Worm (Caenorhabditis elegans): ENCODE measurements around the gene K02E10.4.

Gene K02E10.4

ce11 chrX:2473618-2474017, 9.4 kb upstream of the K02E10.4 start, which contains the start of gene R04B3.2:
R04B3.2 (minus strand) TSS chrX:2473718.
- TF ChIP-seq nhr-42 (GFP tag; IDR thresholded peaks at IDR 0.05) (no peak), saeg-2 (GFP tag; IDR thresholded peaks at IDR 0.05) (no peak), unc-62 (GFP tag; optimal IDR thresholded peaks at IDR 0.05 in 1 of 2) (peak in 1 of 2 experiments; percentile 6), unc-62 (tag; optimal IDR thresholded peaks at IDR 0.05) (no peak), nhr-102 (tag; optimal IDR thresholded peaks at IDR 0.05) (no peak), ama-1 (optimal IDR thresholded peaks at IDR 0.05) (no peak)

ce11 chrX:2475873-2476272, 7.2 kb upstream of the K02E10.4 start, which contains the start of gene R04B3.3:
R04B3.3 (minus strand) TSS chrX:2475973.
- TF ChIP-seq dve-1 (tag; optimal IDR thresholded peaks at IDR 0.05; ENCODE audit: insufficient read depth): no peak

ce11 chrX:2478823-2479222, 4.2 kb upstream of the K02E10.4 start, which contains the start of gene K02E10.5:
K02E10.5 (minus strand) TSS chrX:2478923.
- TF ChIP-seq tra-1 (GFP tag; IDR thresholded peaks at IDR 0.05) (no peak), nhr-6 (tag; optimal IDR thresholded peaks at IDR 0.05) (no peak), egl-27 (tag; optimal IDR thresholded peaks at IDR 0.05) (no peak)

ce11 chrX:2482622-2483021, 441 bp upstream of the K02E10.4 start, which contains the start of gene K02E10.6:
K02E10.6 (minus strand) TSS chrX:2482770.
- no peak for TF ChIP-seq daf-16 (GFP tag; optimal IDR thresholded peaks at IDR 0.05)
- TF ChIP-seq daf-16 (tag; optimal IDR thresholded peaks at IDR 0.05): peak; percentile 66
- peak; percentile 42 for TF ChIP-seq hlh-30 (tag; optimal IDR thresholded peaks at IDR 0.05; ENCODE audit: insufficient read depth)
- TF ChIP-seq duxl-1 (tag; optimal IDR thresholded peaks at IDR 0.05; ENCODE audit: poor library complexity): no peak
- no peak for TF ChIP-seq unc-62 (GFP tag; optimal IDR thresholded peaks at IDR 0.05 in 1 of 2)
- TF ChIP-seq unc-62 (tag; optimal IDR thresholded peaks at IDR 0.05): no peak
- no peak for TF ChIP-seq vab-7 (GFP tag; IDR thresholded peaks at IDR 0.05)
- no peak for TF ChIP-seq lin-38 (GFP tag; IDR thresholded peaks at IDR 0.05)
- no peak for TF ChIP-seq T20F7.1 (GFP tag; optimal IDR thresholded peaks at IDR 0.05)
- no peak for TF ChIP-seq dpl-1 (GFP tag; optimal IDR thresholded peaks at IDR 0.05)
- TF ChIP-seq nhr-111 (GFP tag; optimal IDR thresholded peaks at IDR 0.05): no peak
- TF ChIP-seq aha-1 (tag): peak; percentile 75
- TF ChIP-seq nhr-42 (GFP tag; IDR thresholded peaks at IDR 0.05): no peak
- TF ChIP-seq lin-1 (GFP tag; IDR thresholded peaks at IDR 0.05): no peak
- no peak for TF ChIP-seq snpc-1.2 (GFP tag; IDR thresholded peaks at IDR 0.05)
- peak; percentile 39 for TF ChIP-seq hlh-11 (tag; optimal IDR thresholded peaks at IDR 0.05)
- TF ChIP-seq snpc-4 (tag; optimal IDR thresholded peaks at IDR 0.05): no peak
- TF ChIP-seq nhr-76 (tag; optimal IDR thresholded peaks at IDR 0.05): no peak
- no peak for TF ChIP-seq F26F4.8 (GFP tag; conservative IDR thresholded peaks at IDR 0.05)
- no peak for TF ChIP-seq arid-1 (GFP tag; conservative IDR thresholded peaks at IDR 0.05)
- TF ChIP-seq ctbp-1 (GFP tag; IDR thresholded peaks at IDR 0.05): no peak
- TF ChIP-seq nhr-10 (tag; optimal IDR thresholded peaks at IDR 0.05): no peak
- TF ChIP-seq pqm-1 (tag; optimal IDR thresholded peaks at IDR 0.05): peak; percentile 5
- TF ChIP-seq lir-3 (tag; optimal IDR thresholded peaks at IDR 0.05): no peak
- TF ChIP-seq mxl-2 (GFP tag; conservative IDR thresholded peaks at IDR 0.05): no peak
- peak; percentile 29 for TF ChIP-seq dve-1 (tag; optimal IDR thresholded peaks at IDR 0.05; ENCODE audit: insufficient read depth)
- TF ChIP-seq tra-1 (GFP tag; IDR thresholded peaks at IDR 0.05): no peak
- TF ChIP-seq dmd-6 (GFP tag; IDR thresholded peaks at IDR 0.05): 0 out of 2 replicates have a peak, but pooled peaks have one; percentile 10
- TF ChIP-seq Y105C5A.15 (GFP tag; IDR thresholded peaks at IDR 0.05): no peak
- no peak for TF ChIP-seq ZK337.2 (GFP tag; IDR thresholded peaks at IDR 0.05)
- TF ChIP-seq R02D3.7 (tag; optimal IDR thresholded peaks at IDR 0.05): no peak
- no peak for TF ChIP-seq unc-130 (GFP tag; optimal IDR thresholded peaks at IDR 0.05)
- peak; percentile 64 for TF ChIP-seq nhr-6 (tag; optimal IDR thresholded peaks at IDR 0.05)
- no peak for TF ChIP-seq ceh-82 (tag; optimal IDR thresholded peaks at IDR 0.05)
- TF ChIP-seq nhr-237 (tag; optimal IDR thresholded peaks at IDR 0.05): no peak
- no peak for TF ChIP-seq nhr-28 (tag; optimal IDR thresholded peaks at IDR 0.05)
- TF ChIP-seq pha-4 (GFP tag; IDR thresholded peaks at IDR 0.05): no peak
- peak; percentile 53 for TF ChIP-seq pha-4 (tag; optimal IDR thresholded peaks at IDR 0.05)
- no peak for TF ChIP-seq D1046.2 (GFP tag; IDR thresholded peaks at IDR 0.05)

Measured in whole organism, L4 larva.